Fruit fly (Drosophila melanogaster) whole organism, wandering third instar larva: ENCODE results near the gene Cpr11B.

Experiments used
- Abd-B ChIP-seq: fragments of >200 bp; optimal IDR thresholded peaks from 2 replicates; lab custom pipeline; 2017; ENCODE audit warnings: missing biosample characterization, missing genetic modification characterization
- CG32264 ChIP-seq: fragments of 200-800 bp; sonication (Bioruptor generic); optimal IDR thresholded peaks from 2 replicates; lab custom pipeline; 2016; ENCODE audit warnings: missing biosample characterization, missing genetic modification characterization
- CG9705 ChIP-seq: fragments of 200-800 bp; sonication (Bioruptor generic); optimal IDR thresholded peaks from 2 replicates; lab custom pipeline; 2018; ENCODE audit warnings: missing biosample characterization, mild to moderate bottlenecking, missing genetic modification characterization
- CrebA ChIP-seq: fragments of 200-800 bp; sonication (Bioruptor generic); optimal IDR thresholded peaks from 2 replicates; lab custom pipeline; 2016; ENCODE audit warnings: missing biosample characterization, mild to moderate bottlenecking, missing genetic modification characterization, borderline replicate concordance
- Dfd ChIP-seq: fragments of >200 bp; optimal IDR thresholded peaks from 2 replicates; lab custom pipeline; 2017; ENCODE audit warnings: missing biosample characterization, missing genetic modification characterization
- Dif ChIP-seq: fragments of 200-275, 200-300 bp; sonication (Bioruptor generic); optimal IDR thresholded peaks from 2 replicates; lab custom pipeline; 2018; ENCODE audit warnings: missing biosample characterization, missing genetic modification characterization; ENCODE audit not compliant: partially characterized antibody
- GATAd ChIP-seq: sonication (Bioruptor generic); optimal IDR thresholded peaks from 2 replicates; lab custom pipeline; 2016; ENCODE audit warnings: missing biosample characterization, missing genetic modification characterization
- HLH106 ChIP-seq: fragments of 200-800 bp; optimal IDR thresholded peaks from 3 replicates; lab custom pipeline; 2019; ENCODE audit warnings: missing biosample characterization, mild to moderate bottlenecking, missing genetic modification characterization, moderate library complexity
- Hnf4 ChIP-seq: fragments of 200-800 bp; sonication (Bioruptor generic); optimal IDR thresholded peaks from 2 replicates; lab custom pipeline; 2016; ENCODE audit warnings: missing biosample characterization, mild to moderate bottlenecking, missing genetic modification characterization
- Hr78 ChIP-seq: fragments of >200 bp; optimal IDR thresholded peaks from 2 replicates; lab custom pipeline; 2017; ENCODE audit warnings: missing biosample characterization, missing genetic modification characterization
- Hr83 ChIP-seq: fragments of 200-300 bp; sonication (Bioruptor generic); optimal IDR thresholded peaks from 2 replicates; lab custom pipeline; 2016; ENCODE audit warnings: missing biosample characterization, mild to moderate bottlenecking, missing genetic modification characterization, moderate library complexity; ENCODE audit not compliant: poor library complexity, severe bottlenecking
- Jra ChIP-seq: sonication (Bioruptor generic); optimal IDR thresholded peaks from 2 replicates; lab custom pipeline; 2016; ENCODE audit warnings: missing biosample characterization, missing genetic modification characterization
- Mio ChIP-seq: sonication (Bioruptor generic); optimal IDR thresholded peaks from 2 replicates; lab custom pipeline; 2016; ENCODE audit warnings: missing biosample characterization, missing genetic modification characterization
- Myc ChIP-seq: fragments of >200 bp; optimal IDR thresholded peaks from 2 replicates; lab custom pipeline; 2017
- N ChIP-seq: fragments of >200 bp; optimal IDR thresholded peaks from 2 replicates; lab custom pipeline; 2018; ENCODE audit warnings: missing biosample characterization, missing external identifiers, missing genetic modification characterization
- OdsH ChIP-seq: fragments of 200-800 bp; sonication (Bioruptor generic); optimal IDR thresholded peaks from 2 replicates; lab custom pipeline; 2016; ENCODE audit warnings: missing biosample characterization, mild to moderate bottlenecking, missing genetic modification characterization
- Rel ChIP-seq, 2 experiments: fragments of 200-800 bp; sonication (Bioruptor generic) in 1 of 2; optimal IDR thresholded peaks; 2 replicates in 1 of 2; 3 replicates in 1 of 2; lab custom pipeline; 2016 to 2019; ENCODE audit warnings: mild to moderate bottlenecking in 2 of 2, missing biosample characterization in 2 of 2, missing genetic modification characterization in 2 of 2, moderate library complexity in 1 of 2
- Sp1 ChIP-seq: fragments of 200-800 bp; sonication (Bioruptor generic); optimal IDR thresholded peaks from 3 replicates; lab custom pipeline; 2019; ENCODE audit warnings: missing biosample characterization, mild to moderate bottlenecking, missing genetic modification characterization, moderate library complexity
- Vsx2 ChIP-seq: fragments of 200-300, 225-300 bp; sonication (Bioruptor generic); optimal IDR thresholded peaks from 2 replicates; lab custom pipeline; 2018; ENCODE audit warnings: missing biosample characterization, missing genetic modification characterization; ENCODE audit not compliant: partially characterized antibody
- br ChIP-seq: fragments of 200-800 bp; sonication (Bioruptor generic); optimal IDR thresholded peaks from 2 replicates; lab custom pipeline; 2016; ENCODE audit warnings: missing biosample characterization, missing genetic modification characterization
- brk ChIP-seq: fragments of 200-800 bp; sonication (Bioruptor generic); optimal IDR thresholded peaks from 2 replicates; lab custom pipeline; 2016; ENCODE audit warnings: missing biosample characterization, mild to moderate bottlenecking, missing genetic modification characterization
- dl ChIP-seq, 2 experiments: fragments of 175-275, 200-275 bp in 1 of 2; fragments of 200-275 bp in 1 of 2; sonication (Bioruptor generic); optimal IDR thresholded peaks; lab custom pipeline; 2018; ENCODE audit warnings: mild to moderate bottlenecking in 2 of 2, missing biosample characterization in 2 of 2, missing genetic modification characterization in 2 of 2, moderate library complexity in 2 of 2; ENCODE audit not compliant: partially characterized antibody in 2 of 2, insufficient read depth in 1 of 2
- dmrt93B ChIP-seq: fragments of 200-800 bp; sonication (Bioruptor generic); optimal IDR thresholded peaks from 2 replicates; lab custom pipeline; 2018; ENCODE audit warnings: missing biosample characterization, mild to moderate bottlenecking, missing genetic modification characterization
- dsf ChIP-seq: sonication (Bioruptor generic); optimal IDR thresholded peaks from 2 replicates; lab custom pipeline; 2016; ENCODE audit warnings: missing biosample characterization, missing genetic modification characterization, borderline replicate concordance
- ey ChIP-seq: fragments of 200-800 bp; sonication (Bioruptor generic); optimal IDR thresholded peaks from 2 replicates; lab custom pipeline; 2016; ENCODE audit warnings: missing biosample characterization, missing genetic modification characterization
- foxo ChIP-seq, 2 experiments: fragments of 200-800 bp; sonication (Bioruptor generic); optimal IDR thresholded peaks; 2 replicates in 1 of 2; 3 replicates in 1 of 2; lab custom pipeline; 2016 to 2017; ENCODE audit warnings: missing biosample characterization in 2 of 2, missing genetic modification characterization in 2 of 2
- fru ChIP-seq: fragments of 200-800 bp; sonication (Bioruptor generic); optimal IDR thresholded peaks from 3 replicates; lab custom pipeline; 2016; ENCODE audit warnings: missing biosample characterization, mild to moderate bottlenecking, missing genetic modification characterization
- h ChIP-seq: fragments of 200-800 bp; sonication (Bioruptor generic); optimal IDR thresholded peaks from 3 replicates; lab custom pipeline; 2016; ENCODE audit warnings: missing biosample characterization, mild to moderate bottlenecking, missing genetic modification characterization
- jim ChIP-seq: fragments of 175-275, 200-325 bp; sonication (Bioruptor generic); optimal IDR thresholded peaks from 2 replicates; lab custom pipeline; 2016; ENCODE audit warnings: missing biosample characterization, mild to moderate bottlenecking, missing genetic modification characterization
- lola ChIP-seq: fragments of >200 bp; optimal IDR thresholded peaks from 2 replicates; lab custom pipeline; 2017; ENCODE audit warnings: missing biosample characterization, missing genetic modification characterization
- pan ChIP-seq: fragments of >200 bp; optimal IDR thresholded peaks from 2 replicates; lab custom pipeline; 2017
- psq ChIP-seq: fragments of 200-800 bp; sonication (Bioruptor generic); optimal IDR thresholded peaks from 3 replicates; lab custom pipeline; 2017; ENCODE audit warnings: missing biosample characterization, mild to moderate bottlenecking, missing genetic modification characterization, moderate library complexity
- rgr ChIP-seq: fragments of 200-800 bp; sonication (Bioruptor generic); optimal IDR thresholded peaks from 3 replicates; lab custom pipeline; 2016; ENCODE audit warnings: missing biosample characterization, mild to moderate bottlenecking, missing genetic modification characterization
- sage ChIP-seq: fragments of 200-800 bp; sonication (Bioruptor generic); optimal IDR thresholded peaks from 2 replicates; lab custom pipeline; 2016; ENCODE audit warnings: missing biosample characterization, mild to moderate bottlenecking, missing genetic modification characterization
- sv ChIP-seq: fragments of 200-800 bp; sonication (Bioruptor generic); optimal IDR thresholded peaks from 3 replicates; lab custom pipeline; 2016; ENCODE audit warnings: missing biosample characterization, missing genetic modification characterization
- tai ChIP-seq: sonication (Bioruptor generic); optimal IDR thresholded peaks from 2 replicates; lab custom pipeline; 2016; ENCODE audit warnings: missing biosample characterization, missing genetic modification characterization
- usp ChIP-seq: fragments of >200 bp; optimal IDR thresholded peaks from 2 replicates; lab custom pipeline; 2017; ENCODE audit warnings: missing biosample characterization, missing genetic modification characterization
- woc ChIP-seq: sonication (Bioruptor generic); optimal IDR thresholded peaks from 2 replicates; lab custom pipeline; 2016; ENCODE audit warnings: missing biosample characterization, mild to moderate bottlenecking, missing genetic modification characterization

The Cpr11B gene

dm6 chrX:12575292-12575826 lies 22.4 kb downstream of the Cpr11B start:
- peak; percentile 69 for TF ChIP-seq psq (GFP tag; lab: Kevin White, UChicago)
- TF ChIP-seq brk, result no peak
- TF ChIP-seq HLH106 (tag; lab: Kevin White, UChicago), result peak; percentile 3

DNA sequence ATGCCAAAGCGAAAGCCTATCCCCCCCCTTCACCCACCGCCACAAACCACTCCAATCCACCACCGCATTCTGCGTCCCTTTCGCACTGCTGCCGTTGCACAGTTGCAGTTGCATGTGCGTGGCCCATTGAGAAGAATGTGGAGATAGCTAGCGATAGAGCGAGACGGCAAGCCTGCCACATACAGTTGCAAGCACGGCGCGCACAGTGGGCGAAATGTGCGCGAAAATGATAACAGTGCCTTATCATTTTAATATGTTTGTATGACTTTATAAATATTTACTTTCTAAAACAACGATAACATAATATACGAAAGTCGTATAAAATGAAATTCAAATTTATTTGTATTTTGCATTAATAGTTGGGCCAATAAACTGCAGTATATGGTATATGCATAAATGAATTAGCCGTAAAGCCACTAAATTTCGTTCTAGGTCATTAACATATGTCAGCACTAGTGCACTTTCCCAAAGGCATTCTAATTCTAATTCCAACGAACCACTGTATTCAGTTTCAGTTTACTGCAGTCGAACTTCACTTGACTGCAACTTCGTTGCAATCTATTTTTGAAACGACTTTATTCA lies 23.0 kb downstream of the Cpr11B start:
- TF ChIP-seq Hr83 (GFP tag; lab: Kevin White, UChicago) (no peak), CG9705 (no peak), Myc (no peak), woc (GFP tag; lab: Kevin White, UChicago) (peak; percentile 70), foxo (GFP tag; optimal IDR thresholded peaks at IDR 0.05; lab: Kevin White, UChicago) (peak in 1 of 2 experiments; percentile 73), Hnf4 (peak; percentile 54), CG32264 (GFP tag; lab: Kevin White, UChicago) (no peak), Sp1 (peak; percentile 67), dsf (GFP tag; lab: Kevin White, UChicago) (no peak), OdsH (GFP tag; lab: Kevin White, UChicago) (peak; percentile 65), Mio (GFP tag; lab: Kevin White, UChicago) (no peak), CrebA (no peak), Dif (no peak), h (GFP tag; lab: Kevin White, UChicago) (peak; percentile 70), psq (GFP tag; lab: Kevin White, UChicago) (peak; percentile 36), Rel (GFP tag; optimal IDR thresholded peaks at IDR 0.05; lab: Kevin White, UChicago) (no peak), Rel (tag; optimal IDR thresholded peaks at IDR 0.05; lab: Kevin White, UChicago) (no peak), fru (GFP tag; lab: Kevin White, UChicago) (peak; percentile 71), rgr (GFP tag; lab: Kevin White, UChicago) (peak; percentile 72), ey (GFP tag; lab: Kevin White, UChicago) (peak; percentile 57), tai (GFP tag; lab: Kevin White, UChicago) (no peak), Dfd (GFP tag; lab: Kevin White, UChicago) (no peak), Jra (no peak), HLH106 (tag; lab: Kevin White, UChicago) (peak; percentile 61), sage (peak; percentile 50), jim (GFP tag; lab: Kevin White, UChicago) (no peak), Abd-B (no peak), pan (lab: Kevin White, UChicago) (no peak), br (GFP tag; lab: Kevin White, UChicago) (peak; percentile 43), lola (no peak), Hr78 (no peak), Vsx2 (no peak), dmrt93B (GFP tag; lab: Kevin White, UChicago) (peak; percentile 35), usp (no peak), sv (peak; percentile 37), GATAd (GFP tag; lab: Kevin White, UChicago) (no peak), N (GFP tag; lab: Kevin White, UChicago) (no peak), brk (no peak), dl (GFP tag; optimal IDR thresholded peaks at IDR 0.05; lab: Kevin White, UChicago; ENCODE audit: insufficient read depth in 1 of 2, partially characterized antibody in 2 of 2) (no peak)

DNA sequence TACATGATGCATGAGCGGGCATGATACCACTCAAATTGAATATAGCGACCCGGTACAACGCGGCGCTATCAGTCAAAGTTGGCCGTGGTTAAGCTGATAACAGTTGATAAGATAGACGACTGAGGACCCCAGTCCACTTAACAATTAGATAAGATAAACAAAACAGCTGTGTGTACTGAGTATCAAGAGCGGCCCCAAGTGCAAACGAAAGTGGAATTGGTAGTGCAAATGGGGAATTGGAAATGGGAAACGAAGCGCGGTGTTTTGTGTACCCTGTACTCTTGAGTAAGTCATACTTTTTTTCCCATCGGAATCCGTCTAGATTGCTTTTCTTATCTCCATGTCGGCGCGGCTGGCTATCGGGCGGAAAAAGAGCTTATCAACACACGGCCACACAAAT lies 24.8 kb downstream of the Cpr11B start:
- TF ChIP-seq GATAd (GFP tag; lab: Kevin White, UChicago) (no peak), pan (lab: Kevin White, UChicago) (no peak), tai (GFP tag; lab: Kevin White, UChicago) (no peak), h (GFP tag; lab: Kevin White, UChicago) (peak; percentile 54), foxo (GFP tag; optimal IDR thresholded peaks at IDR 0.05; lab: Kevin White, UChicago) (peak in 1 of 2 experiments; percentile 21), Hr83 (GFP tag; lab: Kevin White, UChicago) (peak; percentile 16), OdsH (GFP tag; lab: Kevin White, UChicago) (peak; percentile 22), lola (no peak), Abd-B (no peak), dsf (GFP tag; lab: Kevin White, UChicago) (no peak), Hnf4 (peak; percentile 14)
